Fruit fly (Drosophila melanogaster) S2 (cell line): ENCODE results near the gene CG14125.

Experiments
- CG8478 ChIP-seq: fragments of >200 bp; optimal IDR thresholded peaks from 2 replicates; lab custom pipeline; 2018
- CTCF ChIP-seq, 2 experiments: fragments of >200 bp; optimal IDR thresholded peaks; 2 replicates each; lab custom pipeline; 2018

DNA sequence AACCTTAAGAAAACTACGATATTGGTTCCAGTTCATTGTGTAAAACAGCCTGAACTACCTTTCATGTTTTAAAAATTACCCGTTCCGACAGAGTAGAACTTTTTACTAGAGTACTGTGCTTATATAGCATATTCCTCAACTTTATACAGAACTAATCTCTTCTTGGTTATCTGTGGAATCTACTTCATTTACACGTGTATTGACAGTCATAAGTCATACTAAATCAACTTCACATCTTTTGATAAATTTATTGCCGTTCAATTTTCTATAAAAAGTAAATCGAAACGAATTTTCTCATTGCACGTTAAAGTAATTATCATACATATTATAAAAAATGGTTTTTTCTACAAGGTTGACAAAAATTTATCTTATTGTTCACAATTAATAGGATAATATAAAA, 1.0 kb upstream of the CG14125 start, which contains the start of gene CG42397:
- TF ChIP-seq CTCF (optimal IDR thresholded peaks at IDR 0.05; lab: Kevin White, UChicago) (no peak), CG8478 (lab: Kevin White, UChicago) (no peak)
